Fruit fly (Drosophila melanogaster) whole organism, adult: Measurements from ENCODE around the gene CNPYb.

Experiments
- CG11617 ChIP-seq: fragments of 200-800 bp; sonication (Bioruptor generic); optimal IDR thresholded peaks from 2 replicates; lab custom pipeline; 2017; ENCODE audit warnings: mild to moderate bottlenecking, missing biosample characterization, missing genetic modification reagents, missing genetic modification characterization
- CG12768 ChIP-seq: fragments of 200-800 bp; sonication (Bioruptor generic); optimal IDR thresholded peaks from 2 replicates; lab custom pipeline; 2017; ENCODE audit warnings: missing biosample characterization, missing genetic modification characterization, mild to moderate bottlenecking, moderate library complexity, missing genetic modification reagents
- CG14711 ChIP-seq: fragments of 200-800 bp; sonication (Bioruptor generic); optimal IDR thresholded peaks from 2 replicates; lab custom pipeline; 2018; ENCODE audit warnings: missing biosample characterization, mild to moderate bottlenecking, missing genetic modification characterization, moderate library complexity
- CG1620 ChIP-seq: fragments of 200-800 bp; sonication (Bioruptor generic); optimal IDR thresholded peaks from 2 replicates; lab custom pipeline; 2016; ENCODE audit warnings: missing biosample characterization, missing genetic modification characterization
- CG7045 ChIP-seq: fragments of 200-800 bp; sonication (Bioruptor generic); optimal IDR thresholded peaks from 2 replicates; lab custom pipeline; 2017; ENCODE audit warnings: missing biosample characterization, mild to moderate bottlenecking, missing genetic modification characterization
- CG7101 ChIP-seq: fragments of 200-800 bp; sonication (Bioruptor generic); optimal IDR thresholded peaks from 2 replicates; lab custom pipeline; 2018; ENCODE audit warnings: missing biosample characterization, mild to moderate bottlenecking, missing genetic modification characterization, moderate library complexity
- Clk ChIP-seq: fragments of 200-800 bp; sonication (Bioruptor generic); optimal IDR thresholded peaks from 2 replicates; lab custom pipeline; 2017; ENCODE audit warnings: missing biosample characterization, missing genetic modification characterization
- Crg-1 ChIP-seq: fragments of 200-800 bp; sonication (Bioruptor generic); optimal IDR thresholded peaks from 2 replicates; lab custom pipeline; 2016; ENCODE audit warnings: missing biosample characterization, missing genetic modification characterization
- cic ChIP-seq: fragments of 200-800 bp; sonication (Bioruptor generic); optimal IDR thresholded peaks from 2 replicates; lab custom pipeline; 2017; ENCODE audit warnings: missing biosample characterization, mild to moderate bottlenecking, missing genetic modification characterization, moderate library complexity
- cnc ChIP-seq, 2 experiments: fragments of >200 bp; optimal IDR thresholded peaks; 2 replicates each; lab custom pipeline; 2017
- kay ChIP-seq: fragments of 200-800 bp; sonication (Bioruptor generic); peaks from one replicate; lab custom pipeline; 2016; ENCODE audit warnings: missing biosample characterization, missing genetic modification characterization, borderline replicate concordance
- ovo ChIP-seq: fragments of 200-800 bp; sonication (Bioruptor generic); optimal IDR thresholded peaks from 2 replicates; lab custom pipeline; 2016; ENCODE audit warnings: missing biosample characterization, missing genetic modification characterization
- pad ChIP-seq: fragments of 200-800 bp; sonication (Bioruptor generic); optimal IDR thresholded peaks from 3 replicates; lab custom pipeline; 2017; ENCODE audit warnings: missing biosample characterization, missing genetic modification characterization, mild to moderate bottlenecking, moderate library complexity, missing genetic modification reagents
- toe ChIP-seq: fragments of 200-800 bp; sonication (Bioruptor generic); optimal IDR thresholded peaks from 2 replicates; lab custom pipeline; 2016; ENCODE audit warnings: missing biosample characterization, missing genetic modification characterization

- TF ChIP-seq kay (GFP tag; lab: Kevin White, UChicago) (no peak), CG12768 (no peak), Clk (GFP tag; lab: Kevin White, UChicago) (no peak), CG14711 (tag; lab: Kevin White, UChicago) (no peak), CG7045 (no peak), CG1620 (GFP tag; lab: Kevin White, UChicago) (no peak), CG7101 (tag; lab: Kevin White, UChicago) (no peak), pad (GFP tag; lab: Kevin White, UChicago) (no peak), cic (GFP tag; lab: Kevin White, UChicago) (no peak), Crg-1 (GFP tag; lab: Kevin White, UChicago) (no peak), ovo (GFP tag; lab: Kevin White, UChicago) (no peak), toe (GFP tag; lab: Kevin White, UChicago) (no peak), CG11617 (GFP tag; lab: Kevin White, UChicago) (no peak), cnc (optimal IDR thresholded peaks at IDR 0.05; lab: Kevin White, UChicago) (no peak)
These were observed 47.3 kb downstream of the CNPYb start for dm6 chr3L:19048761-19049160.
